Fruit fly (Drosophila melanogaster) whole organism, embryonic: ENCODE measurements around the gene CG9029.

Experiments used
- ATbp ChIP-seq: fragments of 200-800 bp; sonication (Bioruptor generic); optimal IDR thresholded peaks from 2 replicates; lab custom pipeline; 2017; ENCODE audit warnings: missing biosample characterization, mild to moderate bottlenecking, missing genetic modification characterization, missing genetic modification reagents
- Awh ChIP-seq: fragments of 200-800 bp; sonication (Bioruptor generic); IDR thresholded peaks from 2 replicates; pipeline ENCODE4, ENCODE4 v1.3.6; 2022; ENCODE audit warnings: missing biosample characterization, missing genetic modification characterization
- B-H2 ChIP-seq: fragments of 200-800 bp; sonication (Bioruptor generic); optimal IDR thresholded peaks from 2 replicates; lab custom pipeline; 2018; ENCODE audit warnings: missing biosample characterization, mild to moderate bottlenecking, missing genetic modification characterization
- Bteb2 ChIP-seq: fragments of 200-800 bp; sonication (Bioruptor generic); optimal IDR thresholded peaks from 2 replicates; lab custom pipeline; 2016; ENCODE audit warnings: missing biosample characterization, missing genetic modification characterization
- CG10147 ChIP-seq: fragments of 200-800 bp; sonication (Bioruptor generic); optimal IDR thresholded peaks from 2 replicates; lab custom pipeline; 2019; ENCODE audit warnings: missing biosample characterization, mild to moderate bottlenecking, missing genetic modification characterization, moderate library complexity
- CG10209 ChIP-seq: fragments of 200-800 bp; sonication (Bioruptor generic); optimal IDR thresholded peaks from 3 replicates; lab custom pipeline; 2017; ENCODE audit warnings: missing biosample characterization, mild to moderate bottlenecking, missing genetic modification characterization, missing genetic modification reagents
- CG10565 ChIP-seq: fragments of 200-800 bp; sonication (Bioruptor generic); optimal IDR thresholded peaks from 3 replicates; lab custom pipeline; 2016; ENCODE audit warnings: missing biosample characterization, mild to moderate bottlenecking, missing genetic modification characterization
- CG13624 ChIP-seq: fragments of 200-800 bp; sonication (Bioruptor generic); optimal IDR thresholded peaks from 2 replicates; lab custom pipeline; 2016; ENCODE audit warnings: missing biosample characterization, missing genetic modification characterization
- CG14014 ChIP-seq: fragments of 200-800 bp; sonication (Bioruptor generic); IDR thresholded peaks from 2 replicates; pipeline ENCODE4 v1.3.6; 2022; ENCODE audit warnings: missing biosample characterization, missing genetic modification characterization
- CG14860 ChIP-seq: fragments of 200-800 bp; sonication (Bioruptor generic); IDR thresholded peaks from 3 replicates; pipeline ENCODE4 v1.3.6; 2022; ENCODE audit warnings: missing biosample characterization, missing genetic modification characterization; ENCODE audit not compliant: partially characterized antibody
- CG15479 ChIP-seq: fragments of 200-800 bp; sonication (Bioruptor generic); optimal IDR thresholded peaks from 3 replicates; lab custom pipeline; 2019; ENCODE audit warnings: missing biosample characterization, mild to moderate bottlenecking, missing genetic modification characterization, moderate library complexity
- CG17328 ChIP-seq: fragments of 200-800 bp; sonication (Bioruptor generic); IDR thresholded peaks from 2 replicates; pipeline ENCODE4 v1.3.6; 2022; ENCODE audit warnings: missing biosample characterization, missing genetic modification characterization
- CG17568 ChIP-seq: fragments of 200-800 bp; sonication (Bioruptor generic); optimal IDR thresholded peaks from 2 replicates; lab custom pipeline; 2018; ENCODE audit warnings: missing biosample characterization, mild to moderate bottlenecking, missing genetic modification characterization, moderate library complexity
- CG2120 ChIP-seq: fragments of 200-800 bp; sonication (Bioruptor generic); optimal IDR thresholded peaks from 3 replicates; lab custom pipeline; 2016; ENCODE audit warnings: missing biosample characterization, missing genetic modification characterization
- CG2129 ChIP-seq: fragments of 200-800 bp; sonication (Bioruptor generic); IDR thresholded peaks from 2 replicates; pipeline ENCODE4 v1.3.6; 2022; ENCODE audit warnings: missing biosample characterization, missing genetic modification characterization; ENCODE audit not compliant: partially characterized antibody
- CG2199 ChIP-seq: fragments of 200-800 bp; sonication (Bioruptor generic); IDR thresholded peaks from 3 replicates; pipeline ENCODE4 v1.3.6; 2022; ENCODE audit warnings: missing biosample characterization, missing genetic modification characterization
- CG34376 ChIP-seq: fragments of 200-800 bp; sonication (Bioruptor generic); optimal IDR thresholded peaks from 2 replicates; lab custom pipeline; 2018; ENCODE audit warnings: missing biosample characterization, mild to moderate bottlenecking, missing genetic modification characterization
- CG5245 ChIP-seq: fragments of 200-800 bp; sonication (Bioruptor generic); optimal IDR thresholded peaks from 3 replicates; lab custom pipeline; 2016; ENCODE audit warnings: missing biosample characterization, missing genetic modification characterization
- CG6854 ChIP-seq: fragments of 200-800 bp; sonication (Bioruptor generic); optimal IDR thresholded peaks from 3 replicates; lab custom pipeline; 2017; ENCODE audit warnings: missing biosample characterization, mild to moderate bottlenecking, missing genetic modification characterization
- CG9727 ChIP-seq: fragments of 200-800 bp; sonication (Bioruptor generic); optimal IDR thresholded peaks from 3 replicates; lab custom pipeline; 2017; ENCODE audit warnings: missing biosample characterization, mild to moderate bottlenecking, missing genetic modification characterization
- CG9817 ChIP-seq: fragments of 200-800 bp; sonication (Bioruptor generic); optimal IDR thresholded peaks from 2 replicates; lab custom pipeline; 2018; ENCODE audit warnings: missing biosample characterization, mild to moderate bottlenecking, missing genetic modification characterization, moderate library complexity
- CG9932 ChIP-seq: fragments of 200-800 bp; sonication (Bioruptor generic); IDR thresholded peaks from 2 replicates; pipeline ENCODE4 v1.3.6; 2022; ENCODE audit warnings: missing biosample characterization, missing genetic modification characterization
- CTCF ChIP-seq: fragments of 200-800 bp; sonication (Bioruptor generic); optimal IDR thresholded peaks from 2 replicates; lab custom pipeline; 2017; ENCODE audit warnings: missing biosample characterization, mild to moderate bottlenecking, missing genetic modification characterization, moderate library complexity
- D ChIP-seq, 2 experiments: fragments of 200-800 bp in 1 of 2; fragments of >200 bp in 1 of 2; sonication (Bioruptor generic) in 1 of 2; optimal IDR thresholded peaks; 2 replicates in 1 of 2; 3 replicates in 1 of 2; lab custom pipeline; 2017; ENCODE audit warnings: mild to moderate bottlenecking in 1 of 2, missing biosample characterization in 1 of 2, missing genetic modification characterization in 1 of 2, missing genetic modification reagents in 1 of 2
- Dll ChIP-seq: fragments of 200-800 bp; sonication (Bioruptor generic); IDR thresholded peaks from 4 replicates; pipeline ENCODE4 v1.3.6; 2022; ENCODE audit warnings: missing biosample characterization, missing genetic modification characterization; ENCODE audit not compliant: partially characterized antibody
- GATAe ChIP-seq: fragments of 200-800 bp; sonication (Bioruptor generic); conservative IDR thresholded peaks from 2 replicates; pipeline ENCODE4 v1.3.6; 2022; ENCODE audit warnings: missing biosample characterization, missing genetic modification characterization
- Hr51 ChIP-seq, 2 experiments: fragments of 200-800 bp; sonication (Bioruptor generic); optimal IDR thresholded peaks; 2 replicates in 1 of 2; 3 replicates in 1 of 2; lab custom pipeline; 2016 to 2018; ENCODE audit warnings: missing biosample characterization in 2 of 2, missing genetic modification characterization in 2 of 2, mild to moderate bottlenecking in 1 of 2, moderate library complexity in 1 of 2
- Med ChIP-seq: fragments of 200-800 bp; sonication (Bioruptor generic); peaks from one replicate; lab custom pipeline; 2016; ENCODE audit warnings: missing biosample characterization, missing genetic modification characterization, mild to moderate bottlenecking, inconsistent platforms, moderate library complexity
- Meics ChIP-seq: fragments of 200-800 bp; sonication (Bioruptor generic); optimal IDR thresholded peaks from 2 replicates; lab custom pipeline; 2017; ENCODE audit warnings: missing biosample characterization, mild to moderate bottlenecking, missing genetic modification characterization
- Mes4 ChIP-seq: fragments of 200-800 bp; sonication (Bioruptor generic); optimal IDR thresholded peaks from 2 replicates; lab custom pipeline; 2016; ENCODE audit warnings: missing biosample characterization, missing genetic modification characterization
- Nf-YA ChIP-seq: fragments of 200-800 bp; sonication (Bioruptor generic); IDR thresholded peaks from 2 replicates; pipeline ENCODE4 v1.3.6; 2022; ENCODE audit warnings: missing biosample characterization, missing genetic modification characterization
- Sox102F ChIP-seq: fragments of 200-800 bp; sonication (Bioruptor generic); optimal IDR thresholded peaks from 2 replicates; lab custom pipeline; 2018; ENCODE audit warnings: missing biosample characterization, mild to moderate bottlenecking, missing genetic modification characterization, moderate library complexity
- Xrp1 ChIP-seq: fragments of 200-800 bp; sonication (Bioruptor generic); IDR thresholded peaks from 2 replicates; pipeline ENCODE4 v1.3.6; 2022; ENCODE audit warnings: missing biosample characterization, missing genetic modification characterization
- bcd ChIP-seq: fragments of 200-800 bp; sonication (Bioruptor generic); optimal IDR thresholded peaks from 2 replicates; lab custom pipeline; 2017; ENCODE audit warnings: missing biosample characterization, mild to moderate bottlenecking, missing genetic modification characterization
- bowl ChIP-seq: fragments of 200-800 bp; sonication (Bioruptor generic); IDR thresholded peaks from 2 replicates; pipeline ENCODE4 v1.3.6; 2022; ENCODE audit warnings: missing biosample characterization, missing genetic modification characterization
- cg ChIP-seq: fragments of 200-800 bp; sonication (Bioruptor generic); optimal IDR thresholded peaks from 3 replicates; lab custom pipeline; 2019; ENCODE audit warnings: missing biosample characterization, mild to moderate bottlenecking, missing genetic modification characterization, moderate library complexity
- dan ChIP-seq: fragments of 200-800 bp; sonication (Bioruptor generic); IDR thresholded peaks from 2 replicates; pipeline ENCODE4 v1.3.6; 2022; ENCODE audit warnings: missing biosample characterization, missing genetic modification characterization
- exex ChIP-seq: fragments of 200-800 bp; sonication (Bioruptor generic); optimal IDR thresholded peaks from 4 replicates; lab custom pipeline; 2018; ENCODE audit warnings: missing biosample characterization, mild to moderate bottlenecking, missing genetic modification characterization, moderate library complexity
- ftz-f1 ChIP-seq: fragments of 200-800 bp; sonication (Bioruptor generic); optimal IDR thresholded peaks from 2 replicates; lab custom pipeline; 2016; ENCODE audit warnings: missing biosample characterization, missing genetic modification characterization
- gcm ChIP-seq: fragments of 200-800 bp; sonication (Bioruptor generic); optimal IDR thresholded peaks from 2 replicates; lab custom pipeline; 2019; ENCODE audit warnings: missing biosample characterization, mild to moderate bottlenecking, missing genetic modification characterization, moderate library complexity
- gcm2 ChIP-seq: fragments of 200-800 bp; sonication (Bioruptor generic); optimal IDR thresholded peaks from 2 replicates; lab custom pipeline; 2016; ENCODE audit warnings: missing biosample characterization, missing genetic modification characterization
- gem ChIP-seq: fragments of 200-800 bp; sonication (Bioruptor generic); optimal IDR thresholded peaks from 2 replicates; lab custom pipeline; 2019; ENCODE audit warnings: missing biosample characterization, mild to moderate bottlenecking, missing genetic modification characterization, moderate library complexity
- mirr ChIP-seq: fragments of 200-800 bp; sonication (Bioruptor generic); optimal IDR thresholded peaks from 3 replicates; lab custom pipeline; 2018; ENCODE audit warnings: missing biosample characterization, mild to moderate bottlenecking, missing genetic modification characterization
- nmo ChIP-seq: fragments of 200-800 bp; sonication (Bioruptor generic); optimal IDR thresholded peaks from 2 replicates; lab custom pipeline; 2018; ENCODE audit warnings: missing biosample characterization, mild to moderate bottlenecking, missing genetic modification characterization, moderate library complexity
- odd ChIP-seq: fragments of 200-800 bp; sonication (Bioruptor generic); optimal IDR thresholded peaks from 2 replicates; lab custom pipeline; 2017; ENCODE audit warnings: missing biosample characterization, mild to moderate bottlenecking, missing genetic modification characterization
- pnt ChIP-seq: fragments of 200-800 bp; sonication (Bioruptor generic); optimal IDR thresholded peaks from 3 replicates; lab custom pipeline; 2016; ENCODE audit warnings: missing biosample characterization, missing genetic modification characterization
- scrt ChIP-seq: fragments of 200-800 bp; sonication (Bioruptor generic); optimal IDR thresholded peaks from 2 replicates; lab custom pipeline; 2018; ENCODE audit warnings: missing biosample characterization, mild to moderate bottlenecking, missing genetic modification characterization, moderate library complexity
- unpg ChIP-seq: fragments of 200-800 bp; sonication (Bioruptor generic); optimal IDR thresholded peaks from 3 replicates; lab custom pipeline; 2018; ENCODE audit warnings: missing biosample characterization, mild to moderate bottlenecking, missing genetic modification characterization, moderate library complexity
- usp ChIP-seq: fragments of >200 bp; optimal IDR thresholded peaks from 2 replicates; lab custom pipeline; 2017; ENCODE audit warnings: missing biosample characterization, missing genetic modification characterization
- yki ChIP-seq: fragments of >200 bp; optimal IDR thresholded peaks from 3 replicates; lab custom pipeline; 2018

The CG9029 gene

dm6 chr2L:5876474-5877067 lies 9.2 kb upstream of the CG9029 start (continued):
- TF ChIP-seq odd (peak; percentile 56), CG10147 (GFP tag; lab: Kevin White, UChicago) (peak; percentile 52), D (optimal IDR thresholded peaks at IDR 0.05; lab: Kevin White, UChicago) (no peak), D (GFP tag; optimal IDR thresholded peaks at IDR 0.05; lab: Kevin White, UChicago) (no peak), CG15479 (GFP tag; lab: Kevin White, UChicago) (no peak), Meics (GFP tag; lab: Kevin White, UChicago) (peak; percentile 66), CG14014 (peak; percentile 74; the same call in 1 of the 2 replicates), Sox102F (GFP tag; lab: Kevin White, UChicago) (peak; percentile 26), Nf-YA (GFP tag; lab: Robert Waterston, UW) (no peak), cg (GFP tag; lab: Kevin White, UChicago) (no peak), Xrp1 (GFP tag; lab: Robert Waterston, UW) (0 out of 2 replicates have a peak, but pooled peaks have one; percentile 21), ATbp (GFP tag; lab: Kevin White, UChicago) (peak; percentile 57), CG9932 (GFP tag; lab: Robert Waterston, UW) (0 out of 2 replicates have a peak, but pooled peaks have one; percentile 33), CG17568 (GFP tag; lab: Kevin White, UChicago) (peak; percentile 74), gem (peak; percentile 45), CG10565 (GFP tag; lab: Kevin White, UChicago) (no peak), scrt (GFP tag; lab: Kevin White, UChicago) (peak; percentile 13), Hr51 (GFP tag; optimal IDR thresholded peaks at IDR 0.05; lab: Kevin White, UChicago) (peak in 1 of 2 experiments; percentile 24), CG2120 (GFP tag; lab: Kevin White, UChicago) (peak; percentile 31), pnt (no peak), CG14860 (GFP tag; lab: Robert Waterston, UW) (no peak), GATAe (GFP tag; lab: Robert Waterston, UW) (no peak), CG2129 (GFP tag; lab: Robert Waterston, UW) (no peak), mirr (peak; percentile 67), exex (tag; lab: Kevin White, UChicago) (peak; percentile 24), usp (GFP tag; lab: Kevin White, UChicago) (no peak), Dll (no peak), CTCF (GFP tag; lab: Kevin White, UChicago) (no peak), bowl (GFP tag; lab: Robert Waterston, UW) (no peak), unpg (GFP tag; lab: Kevin White, UChicago) (peak; percentile 66), CG10209 (GFP tag; lab: Kevin White, UChicago) (peak; percentile 35), gcm (GFP tag; lab: Kevin White, UChicago) (no peak), B-H2 (GFP tag; lab: Kevin White, UChicago) (peak; percentile 79), nmo (GFP tag; lab: Kevin White, UChicago) (no peak), gcm2 (GFP tag; lab: Kevin White, UChicago) (no peak), CG34376 (peak; percentile 18), Med (GFP tag; lab: Kevin White, UChicago) (peak; percentile 85), dan (no peak), CG17328 (no peak), CG5245 (no peak), CG9817 (tag; lab: Kevin White, UChicago) (peak; percentile 57), bcd (peak; percentile 25), Awh (no peak; the same call in 1 of the 2 replicates), Mes4 (GFP tag; lab: Kevin White, UChicago) (no peak), ftz-f1 (GFP tag; lab: Kevin White, UChicago) (no peak), yki (lab: Kevin White, UChicago) (no peak), CG2199 (GFP tag; lab: Robert Waterston, UW) (no peak), CG13624 (GFP tag; lab: Kevin White, UChicago) (no peak), Bteb2 (no peak), CG9727 (GFP tag; lab: Kevin White, UChicago) (peak; percentile 38), CG6854 (GFP tag; lab: Kevin White, UChicago) (no peak)
